Fruit fly (Drosophila melanogaster): ENCODE data around the gene CG43271.

- TF ChIP-seq net (GFP tag; optimal IDR thresholded peaks at IDR 0.05): no peak
- no peak for TF ChIP-seq fd85E (GFP tag; optimal IDR thresholded peaks at IDR 0.05)
- no peak for TF ChIP-seq eg (GFP tag; IDR thresholded peaks at IDR 0.05)
- no peak for TF ChIP-seq CG8632 (GFP tag; optimal IDR thresholded peaks at IDR 0.05)
- no peak for TF ChIP-seq dac (GFP tag; optimal IDR thresholded peaks at IDR 0.05)
- no peak for TF ChIP-seq CG16779 (tag; optimal IDR thresholded peaks at IDR 0.05)
These were observed 48.9 kb upstream of the CG43271 start for dm6 chr2L:17963710-17964109.
